Fruit fly (Drosophila melanogaster) whole organism, pupa: ENCODE data around the gene CG4793.
A peak's percentile ranks its signal among the peaks of the same experiment; 100 is the strongest.

Experiments
- CG9948 ChIP-seq: fragments of 200-800 bp; sonication (Bioruptor generic); optimal IDR thresholded peaks from 2 replicates; lab custom pipeline; 2018; ENCODE audit warnings: missing biosample characterization, mild to moderate bottlenecking, missing genetic modification characterization, moderate library complexity
- Pif1B ChIP-seq: fragments of 200-800 bp; sonication (Bioruptor generic); optimal IDR thresholded peaks from 3 replicates; lab custom pipeline; 2016; ENCODE audit warnings: missing biosample characterization, missing genetic modification characterization

- TF ChIP-seq CG9948 (tag; lab: Kevin White, UChicago): peak; percentile 84
- TF ChIP-seq Pif1B (GFP tag; lab: Kevin White, UChicago): no peak
Measured at dm6 chr2L:15909277-15909674, 13.9 kb upstream of the CG4793 start.
